Worm (Caenorhabditis elegans): Measurements from ENCODE around the gene abts-4.

abts-4 gene

DNA sequence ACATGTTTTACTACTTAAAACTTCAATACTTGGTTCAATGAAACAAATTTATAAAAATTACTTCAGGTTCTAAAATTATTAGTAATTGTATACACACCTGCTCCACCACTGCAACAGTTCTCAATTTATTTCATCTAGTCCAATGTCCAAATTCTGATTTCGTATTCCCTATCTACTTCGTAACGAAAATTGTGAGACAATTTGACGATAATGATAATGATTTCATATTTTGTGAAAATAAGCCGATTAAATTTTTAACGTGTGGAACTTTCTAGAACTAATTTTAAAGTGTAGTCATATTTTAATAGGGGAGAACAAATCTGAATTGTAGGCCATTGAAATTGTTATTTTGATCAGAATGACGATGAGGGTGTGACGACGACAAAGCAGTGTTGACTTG, 28.9 kb upstream of the abts-4 start:
- TF ChIP-seq fkh-10 (GFP tag; optimal IDR thresholded peaks at IDR 0.05) (no peak), pag-3 (tag; optimal IDR thresholded peaks at IDR 0.05; ENCODE audit: borderline replicate concordance) (no peak), sdc-2 (tag; optimal IDR thresholded peaks at IDR 0.05) (no peak), sox-4 (tag; optimal IDR thresholded peaks at IDR 0.05) (no peak), ceh-24 (tag; optimal IDR thresholded peaks at IDR 0.05) (no peak), fkh-6 (tag; optimal IDR thresholded peaks at IDR 0.05) (no peak), nhr-11 (tag; optimal IDR thresholded peaks at IDR 0.05) (no peak), ceh-2 (tag; optimal IDR thresholded peaks at IDR 0.05) (no peak)

DNA sequence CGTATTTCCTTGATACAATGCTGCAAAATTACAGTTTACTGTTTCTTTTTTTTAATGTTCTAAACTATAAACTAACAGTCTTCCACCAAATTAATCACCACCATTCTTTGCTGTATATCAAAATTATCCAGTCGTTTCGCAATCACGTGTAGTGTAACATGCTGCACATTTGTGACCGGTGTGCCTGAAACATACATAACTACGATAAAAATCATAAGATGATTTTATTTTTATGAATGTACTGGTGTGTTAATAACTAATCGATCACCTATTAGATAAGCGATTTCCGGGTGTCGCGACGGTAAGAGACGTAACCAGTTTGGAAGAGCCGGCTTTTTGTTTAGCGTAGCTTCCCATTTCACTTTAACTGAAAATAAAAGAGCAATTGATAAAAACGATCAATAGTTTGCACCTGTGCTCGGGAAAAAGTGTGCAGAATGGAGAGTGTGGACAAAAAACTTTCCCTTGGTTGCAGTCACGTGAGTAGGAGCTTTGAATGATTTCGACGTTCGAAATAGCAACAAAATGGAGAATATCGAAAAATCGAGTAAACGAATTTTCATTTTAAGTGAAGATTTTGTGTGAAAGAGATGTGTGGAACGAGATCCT, 27.5 kb upstream of the abts-4 start, which contains the start of gene sgca-1:
Gene sgca-1, minus strand, starts transcription at position 584 of the 609 bp plus-strand sequence.
- TF ChIP-seq elt-2 (tag; optimal IDR thresholded peaks at IDR 0.05), result peak; percentile 15
- TF ChIP-seq ceh-2 (tag; optimal IDR thresholded peaks at IDR 0.05), result no peak
- TF ChIP-seq ahr-1 (tag; optimal IDR thresholded peaks at IDR 0.05), result no peak
- TF ChIP-seq pat-9 (tag; optimal IDR thresholded peaks at IDR 0.05), result no peak
- peak; percentile 18 for TF ChIP-seq hlh-30 (tag; optimal IDR thresholded peaks at IDR 0.05; ENCODE audit: insufficient read depth)
- no peak for TF ChIP-seq ets-4 (tag; optimal IDR thresholded peaks at IDR 0.05)
- TF ChIP-seq hlh-6 (tag; optimal IDR thresholded peaks at IDR 0.05), result no peak

DNA sequence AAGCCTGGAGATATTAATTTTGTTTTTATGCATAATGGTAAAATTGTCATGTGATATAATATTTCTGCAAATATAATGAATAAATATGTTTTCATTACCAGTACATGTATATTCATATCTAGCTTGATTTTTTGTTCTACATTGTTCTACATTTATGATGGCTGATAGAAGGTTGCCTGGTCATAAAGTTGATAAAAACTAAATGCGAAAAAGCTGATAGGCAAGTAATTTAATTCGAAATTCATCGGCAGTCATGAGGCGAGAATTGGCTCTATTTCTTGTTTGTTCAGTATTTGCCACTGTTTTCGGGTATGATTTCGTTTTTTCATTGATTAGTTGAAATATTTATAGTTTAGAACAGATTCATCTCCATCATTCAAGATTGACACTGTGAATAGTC, 22.6 kb upstream of the abts-4 start, which contains the start of gene bgal-2:
Gene bgal-2, plus strand, starts transcription at position 231 of the 400 bp plus-strand sequence.
- no peak for TF ChIP-seq mec-3 (tag; optimal IDR thresholded peaks at IDR 0.05; ENCODE audit: borderline replicate concordance)

DNA sequence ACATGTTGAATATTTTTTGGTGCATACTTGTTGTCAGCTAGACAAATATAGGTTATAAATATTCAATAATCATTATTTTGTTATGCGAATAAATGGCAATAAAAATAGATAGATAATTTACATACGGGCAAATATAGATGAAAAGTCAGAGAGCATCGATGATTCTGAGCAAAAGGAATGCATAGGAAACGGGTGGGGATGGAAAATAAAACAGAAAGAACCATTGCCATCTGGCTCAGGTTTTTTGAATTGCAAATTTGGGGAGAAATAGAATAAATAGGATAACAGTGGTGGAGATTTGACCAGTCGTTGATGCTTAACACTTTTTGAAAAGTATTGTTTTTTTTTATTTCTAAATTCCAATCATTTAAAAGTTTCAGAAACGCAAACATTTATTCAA, 21.3 kb upstream of the abts-4 start, which contains the start of gene idpp-6:
Gene idpp-6, plus strand, starts transcription at position 301 of the 400 bp plus-strand sequence.
- no peak for TF ChIP-seq sox-4 (tag; optimal IDR thresholded peaks at IDR 0.05)
- TF ChIP-seq hlh-6 (tag; optimal IDR thresholded peaks at IDR 0.05), result no peak
- no peak for TF ChIP-seq sdc-2 (tag; optimal IDR thresholded peaks at IDR 0.05)

DNA sequence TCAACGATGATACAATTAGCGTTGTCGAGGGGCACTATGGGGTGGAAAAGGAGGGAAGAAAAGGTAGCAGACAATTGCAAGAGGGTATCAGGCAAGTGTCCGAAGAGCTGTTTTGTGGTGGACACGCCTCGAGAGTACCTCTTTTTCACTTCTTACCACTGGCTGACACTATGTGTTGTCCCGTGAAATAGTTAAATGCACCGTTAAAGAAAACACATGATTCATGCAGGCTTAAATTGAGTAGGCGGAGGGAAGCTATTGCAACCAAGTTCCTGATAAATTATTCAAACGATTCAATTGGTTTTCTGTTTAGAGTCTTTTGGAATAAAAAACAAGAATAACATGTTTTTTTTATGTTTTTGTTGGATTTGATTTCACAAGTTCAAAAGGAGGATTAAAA, 16.5 kb upstream of the abts-4 start, which contains the start of gene irk-1:
Gene irk-1, minus strand, starts transcription at position 101 of the 400 bp plus-strand sequence.
- TF ChIP-seq zip-5 (tag; optimal IDR thresholded peaks at IDR 0.05) (no peak), ceh-14 (tag; optimal IDR thresholded peaks at IDR 0.05) (no peak), che-1 (tag; optimal IDR thresholded peaks at IDR 0.05) (no peak), C08G9.2 (tag; optimal IDR thresholded peaks at IDR 0.05) (no peak), ceh-34 (tag; optimal IDR thresholded peaks at IDR 0.05) (no peak), pax-1 (tag; optimal IDR thresholded peaks at IDR 0.05) (no peak), fax-1 (tag; optimal IDR thresholded peaks at IDR 0.05) (no peak), dmd-4 (tag; optimal IDR thresholded peaks at IDR 0.05; ENCODE audit: borderline replicate concordance) (no peak), ets-4 (tag; optimal IDR thresholded peaks at IDR 0.05) (no peak), sox-2 (GFP tag; IDR thresholded peaks at IDR 0.05) (no peak), mec-3 (tag; optimal IDR thresholded peaks at IDR 0.05; ENCODE audit: borderline replicate concordance) (no peak)

DNA sequence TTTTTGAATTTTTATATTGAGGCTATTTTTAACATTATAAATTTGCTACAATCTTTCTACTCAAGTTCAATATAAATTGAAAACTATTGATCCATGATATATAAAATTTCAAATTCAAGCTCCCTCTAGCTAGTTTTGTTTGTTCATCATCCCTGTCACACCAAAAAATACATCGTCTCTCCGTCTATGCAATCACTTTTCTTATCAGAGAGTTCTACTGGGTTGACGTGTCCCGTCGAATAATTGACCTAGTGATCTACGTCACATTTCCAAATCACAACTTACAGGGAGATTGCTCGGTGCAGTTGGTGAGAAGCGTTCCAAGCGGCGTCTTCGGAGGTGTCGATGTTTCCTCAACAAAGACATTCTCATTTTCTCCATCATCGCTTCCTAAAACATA, 327 bp downstream of the abts-4 start:
- TF ChIP-seq pqm-1 (tag; optimal IDR thresholded peaks at IDR 0.05) (no peak), rnt-1 (tag; optimal IDR thresholded peaks at IDR 0.05) (no peak), ceh-24 (tag; optimal IDR thresholded peaks at IDR 0.05) (no peak), Y22D7AL.16 (tag; optimal IDR thresholded peaks at IDR 0.05) (no peak), lim-6 (tag; optimal IDR thresholded peaks at IDR 0.05) (no peak), sox-4 (tag; optimal IDR thresholded peaks at IDR 0.05) (no peak), C08G9.2 (tag; optimal IDR thresholded peaks at IDR 0.05) (no peak), pha-2 (tag; optimal IDR thresholded peaks at IDR 0.05) (no peak), pax-1 (tag; optimal IDR thresholded peaks at IDR 0.05) (no peak), hlh-15 (tag; optimal IDR thresholded peaks at IDR 0.05) (no peak), syd-9 (tag; optimal IDR thresholded peaks at IDR 0.05) (no peak), nhr-232 (tag; optimal IDR thresholded peaks at IDR 0.05) (no peak), sox-2 (GFP tag; IDR thresholded peaks at IDR 0.05) (no peak), sdc-2 (tag; optimal IDR thresholded peaks at IDR 0.05) (no peak), npax-4 (tag; optimal IDR thresholded peaks at IDR 0.05) (no peak), ceh-31 (tag; optimal IDR thresholded peaks at IDR 0.05) (no peak)

All from whole organism, late embryonic.